Worm (Caenorhabditis elegans) whole organism, L2 larva: Measurements from ENCODE around the gene ver-1.
"Not testable (repeated sequence)": the region's sequence is repeated elsewhere in the genome, so short reads cannot be mapped to it uniquely, and the experiment has no call there.

Experiments
- C34F6.9 ChIP-seq: fragments of 150-350 bp; optimal IDR thresholded peaks from 2 replicates; lab custom pipeline; 2014; ENCODE audit warnings: missing biosample characterization, missing genetic modification characterization
- F13H6.1 ChIP-seq: sonication (generic microtip); optimal IDR thresholded peaks from 2 replicates; lab custom pipeline; 2016; ENCODE audit warnings: missing genetic modification characterization, missing compliant biosample characterization
- R02D3.7 ChIP-seq: fragments of 150-350 bp; optimal IDR thresholded peaks from 2 replicates; lab custom pipeline; 2014; ENCODE audit warnings: missing biosample characterization, missing genetic modification characterization
- alr-1 ChIP-seq: fragments of 150-350 bp; optimal IDR thresholded peaks from 2 replicates; lab custom pipeline; 2014; ENCODE audit warnings: missing biosample characterization, missing genetic modification characterization
- aly-2 ChIP-seq: fragments of 150-350 bp; optimal IDR thresholded peaks from 2 replicates; lab custom pipeline; 2014; ENCODE audit warnings: missing biosample characterization, missing genetic modification characterization
- ama-1 ChIP-seq: fragments of 150-350 bp; optimal IDR thresholded peaks from 2 replicates; lab custom pipeline; 2018; ENCODE audit warnings: inconsistent platforms
- ceh-16 ChIP-seq: fragments of 150-350 bp; optimal IDR thresholded peaks from 2 replicates; lab custom pipeline; 2014; ENCODE audit warnings: missing biosample characterization, missing genetic modification characterization
- crh-2 ChIP-seq: sonication (generic microtip); optimal IDR thresholded peaks from 2 replicates; lab custom pipeline; 2017; ENCODE audit warnings: missing biosample characterization, missing genetic modification characterization
- fos-1 ChIP-seq: fragments of 150-350 bp; optimal IDR thresholded peaks from 2 replicates; lab custom pipeline; 2014; ENCODE audit warnings: missing biosample characterization, missing genetic modification characterization
- gmeb-1 ChIP-seq: fragments of 150-350 bp; optimal IDR thresholded peaks from 2 replicates; lab custom pipeline; 2014; ENCODE audit warnings: missing biosample characterization, missing genetic modification characterization
- lin-11 ChIP-seq: fragments of 150-350 bp; sonication (generic microtip); optimal IDR thresholded peaks from 2 replicates; lab custom pipeline; 2014; ENCODE audit warnings: missing biosample characterization, missing genetic modification characterization, inconsistent platforms, mixed read lengths
- lin-13 ChIP-seq: fragments of 150-350 bp; optimal IDR thresholded peaks from 2 replicates; lab custom pipeline; 2014; ENCODE audit warnings: missing biosample characterization, missing genetic modification reagents, missing genetic modification characterization
- lin-39 ChIP-seq: fragments of 150-350 bp; optimal IDR thresholded peaks from 2 replicates; lab custom pipeline; 2014; ENCODE audit warnings: missing biosample characterization, missing genetic modification reagents, missing genetic modification characterization
- lsy-2 ChIP-seq, 2 experiments: fragments of 150-350 bp in 1 of 2; sonication (generic microtip) in 1 of 2; optimal IDR thresholded peaks; 2 replicates each; lab custom pipeline; 2014 to 2017; ENCODE audit warnings: missing biosample characterization in 2 of 2, missing genetic modification characterization in 2 of 2
- mab-5 ChIP-seq: fragments of 150-350 bp; optimal IDR thresholded peaks from 2 replicates; lab custom pipeline; 2014; ENCODE audit warnings: missing biosample characterization, missing genetic modification characterization
- mbf-1 ChIP-seq: sonication (generic microtip); optimal IDR thresholded peaks from 2 replicates; lab custom pipeline; 2017; ENCODE audit warnings: missing biosample characterization, missing genetic modification characterization
- mdl-1 ChIP-seq, 2 experiments: fragments of 150-350 bp in 1 of 2; sonication (generic microtip) in 1 of 2; optimal IDR thresholded peaks; 2 replicates each; lab custom pipeline; 2017; ENCODE audit warnings: missing biosample characterization in 2 of 2, missing genetic modification characterization in 2 of 2
- nhr-10 ChIP-seq: sonication (generic microtip); optimal IDR thresholded peaks from 2 replicates; lab custom pipeline; 2017; ENCODE audit warnings: missing biosample characterization, missing genetic modification characterization
- nhr-11 ChIP-seq: fragments of 150-350 bp; optimal IDR thresholded peaks from 2 replicates; lab custom pipeline; 2014; ENCODE audit warnings: missing biosample characterization, missing genetic modification characterization
- nhr-12 ChIP-seq: fragments of 150-350 bp; optimal IDR thresholded peaks from 2 replicates; lab custom pipeline; 2014; ENCODE audit warnings: missing biosample characterization, missing genetic modification characterization
- nhr-129 ChIP-seq: fragments of 150-350 bp; optimal IDR thresholded peaks from 2 replicates; lab custom pipeline; 2014; ENCODE audit warnings: missing biosample characterization, missing genetic modification characterization
- nhr-21 ChIP-seq: fragments of 150-350 bp; optimal IDR thresholded peaks from 2 replicates; lab custom pipeline; 2014; ENCODE audit warnings: missing biosample characterization, missing genetic modification characterization
- nhr-23 ChIP-seq: fragments of 150-350 bp; optimal IDR thresholded peaks from 2 replicates; lab custom pipeline; 2014; ENCODE audit warnings: missing biosample characterization, missing genetic modification reagents, missing genetic modification characterization
- nhr-25 ChIP-seq: fragments of 150-350 bp; sonication (generic microtip); optimal IDR thresholded peaks from 3 replicates; lab custom pipeline; 2014; ENCODE audit warnings: missing biosample characterization, missing genetic modification characterization
- nhr-6 ChIP-seq: fragments of 150-350 bp; optimal IDR thresholded peaks from 2 replicates; lab custom pipeline; 2014; ENCODE audit warnings: missing biosample characterization, missing genetic modification characterization
- nhr-77 ChIP-seq: fragments of 150-350 bp; optimal IDR thresholded peaks from 2 replicates; lab custom pipeline; 2014; ENCODE audit warnings: missing biosample characterization, missing genetic modification characterization
- peb-1 ChIP-seq: fragments of 150-350 bp; optimal IDR thresholded peaks from 2 replicates; lab custom pipeline; 2014; ENCODE audit warnings: missing biosample characterization, missing genetic modification characterization
- sem-4 ChIP-seq: fragments of 150-350 bp; optimal IDR thresholded peaks from 2 replicates; lab custom pipeline; 2014; ENCODE audit warnings: missing biosample characterization, missing genetic modification reagents, missing genetic modification characterization
- skn-1 ChIP-seq: sonication (generic microtip); optimal IDR thresholded peaks from 2 replicates; lab custom pipeline; 2017; ENCODE audit warnings: missing biosample characterization, missing genetic modification characterization
- sma-3 ChIP-seq: sonication (generic microtip); optimal IDR thresholded peaks from 2 replicates; lab custom pipeline; 2016; ENCODE audit warnings: missing genetic modification reagents, missing genetic modification characterization, missing compliant biosample characterization
- sma-9 ChIP-seq, 2 experiments: fragments of 150-350 bp in 1 of 2; sonication (generic microtip) in 1 of 2; optimal IDR thresholded peaks; 2 replicates each; lab custom pipeline; 2014 to 2016; ENCODE audit warnings: missing genetic modification characterization in 2 of 2, mild to moderate bottlenecking in 1 of 2, missing biosample characterization in 1 of 2, missing compliant biosample characterization in 1 of 2, missing genetic modification reagents in 1 of 2, moderate library complexity in 1 of 2
- snpc-4 ChIP-seq: fragments of 150-350 bp; optimal IDR thresholded peaks from 2 replicates; lab custom pipeline; 2014; ENCODE audit warnings: missing biosample characterization, missing genetic modification characterization
- unc-39 ChIP-seq: fragments of 150-350 bp; optimal IDR thresholded peaks from 2 replicates; lab custom pipeline; 2014; ENCODE audit warnings: missing biosample characterization, missing genetic modification characterization
- unc-55 ChIP-seq: fragments of 150-350 bp; sonication (generic microtip); optimal IDR thresholded peaks from 3 replicates; lab custom pipeline; 2014; ENCODE audit warnings: missing biosample characterization, missing genetic modification reagents, missing genetic modification characterization
- unc-62 ChIP-seq: fragments of 150-350 bp; optimal IDR thresholded peaks from 2 replicates; lab custom pipeline; 2014; ENCODE audit warnings: missing biosample characterization, missing genetic modification reagents, missing genetic modification characterization
- zag-1 ChIP-seq: fragments of 150-350 bp; optimal IDR thresholded peaks from 2 replicates; lab custom pipeline; 2014; ENCODE audit warnings: missing biosample characterization, missing genetic modification characterization
- ztf-1 ChIP-seq: fragments of 200-800 bp; sonication (Bioruptor generic); conservative IDR thresholded peaks from 2 replicates; pipeline ENCODE4 v1.3.6; 2022; ENCODE audit warnings: missing genetic modification characterization, missing compliant biosample characterization
- ztf-11 ChIP-seq: sonication (generic microtip); optimal IDR thresholded peaks from 2 replicates; lab custom pipeline; 2017; ENCODE audit warnings: missing biosample characterization, missing genetic modification characterization

ver-1 gene

DNA sequence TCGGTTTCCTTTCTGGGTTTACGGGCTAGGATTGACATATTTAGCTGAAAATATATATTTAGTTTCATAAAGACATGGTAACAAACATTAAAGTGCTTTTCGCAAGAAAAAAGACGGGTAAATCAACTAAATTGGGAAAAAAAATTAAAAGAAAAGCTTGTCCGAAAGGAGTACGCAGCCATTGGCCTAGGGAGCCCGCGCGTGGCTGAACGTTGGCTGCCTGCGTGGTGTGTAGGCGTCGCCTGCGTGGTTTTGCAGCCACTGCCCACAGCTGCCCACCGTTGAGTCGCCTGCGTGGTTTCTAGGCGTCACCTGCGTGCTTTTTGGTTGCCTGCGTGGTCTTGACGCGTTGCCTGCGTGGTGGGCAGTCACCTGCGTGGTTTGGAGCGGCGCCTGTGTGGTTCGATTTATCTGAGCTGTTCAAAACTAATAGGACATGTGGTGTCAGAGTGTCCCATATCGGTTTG is 34.6 kb upstream of the ver-1 start, which contains the start of gene C29F9.12:
TSS of gene C29F9.12 (minus strand) at position 51 of the 467 bp plus-strand sequence.
- not testable (repeated sequence) for TF ChIP-seq zag-1, nhr-6, lin-39 (tag; lab: Kevin White, UChicago)

DNA sequence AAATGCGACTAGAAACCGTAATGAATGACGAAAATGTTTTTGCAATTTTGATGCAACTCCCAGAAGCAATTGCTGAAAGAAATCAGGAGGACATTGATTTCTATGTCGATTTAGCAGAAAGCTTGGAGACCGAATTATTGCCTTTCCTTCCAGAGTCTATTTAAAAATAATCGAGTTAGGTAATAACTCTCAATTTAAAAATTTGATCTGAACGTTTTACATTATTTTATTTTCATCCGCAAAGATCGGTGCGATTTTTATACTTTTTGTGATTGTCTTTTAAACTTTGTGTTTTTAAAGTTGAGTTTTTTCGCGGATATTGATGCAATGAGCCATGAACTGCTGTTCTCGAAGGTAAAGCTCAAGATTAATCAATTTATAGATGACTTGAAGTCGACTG is 32.1 kb upstream of the ver-1 start, which contains the start of gene pals-23:
TSS of gene pals-23 (plus strand) at position 301 of the 400 bp plus-strand sequence.
- TF ChIP-seq sma-9 (GFP tag; optimal IDR thresholded peaks at IDR 0.05; lab: Kevin White, UChicago) (no peak), sma-9 (tag; optimal IDR thresholded peaks at IDR 0.05; lab: Kevin White, UChicago) (no peak), mab-5 (tag; lab: Kevin White, UChicago) (no peak), ztf-1 (GFP tag; lab: Robert Waterston, UW) (no peak), snpc-4 (no peak), ceh-16 (tag; lab: Kevin White, UChicago) (no peak), lin-39 (tag; lab: Kevin White, UChicago) (no peak), F13H6.1 (tag; lab: Kevin White, UChicago) (no peak), ama-1 (lab: Kevin White, UChicago) (no peak)

DNA sequence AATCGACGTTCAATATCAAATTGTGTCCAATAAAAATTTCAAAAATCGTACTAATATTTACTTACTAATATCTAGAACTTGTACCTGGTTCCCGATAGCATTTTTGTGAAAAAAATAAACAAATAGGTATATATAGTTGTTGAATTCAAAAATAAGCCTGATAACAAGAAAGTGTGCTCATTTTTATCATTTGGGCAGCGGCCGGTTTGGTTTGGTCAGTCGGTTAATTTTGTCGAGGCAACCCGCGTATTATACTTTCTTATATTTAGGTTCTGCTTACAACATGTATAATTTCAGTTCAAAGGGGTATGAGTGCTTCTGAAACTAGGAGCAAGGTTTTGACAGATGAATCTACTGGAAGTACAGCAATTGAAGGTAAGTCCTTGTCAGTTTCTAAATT is 26.0 kb upstream of the ver-1 start, which contains the start of the genes nhr-280 and C29F9.2:
TSS of gene nhr-280 (minus strand) at position 101 of the 400 bp plus-strand sequence.
TSS of gene C29F9.2 (plus strand) at position 298 of the 400 bp plus-strand sequence.
- TF ChIP-seq ceh-16 (tag; lab: Kevin White, UChicago): no peak
- no peak for TF ChIP-seq lin-13 (GFP tag; lab: Kevin White, UChicago)
- TF ChIP-seq aly-2 (tag; lab: Kevin White, UChicago): no peak
- TF ChIP-seq nhr-6 (tag; lab: Kevin White, UChicago): no peak

DNA sequence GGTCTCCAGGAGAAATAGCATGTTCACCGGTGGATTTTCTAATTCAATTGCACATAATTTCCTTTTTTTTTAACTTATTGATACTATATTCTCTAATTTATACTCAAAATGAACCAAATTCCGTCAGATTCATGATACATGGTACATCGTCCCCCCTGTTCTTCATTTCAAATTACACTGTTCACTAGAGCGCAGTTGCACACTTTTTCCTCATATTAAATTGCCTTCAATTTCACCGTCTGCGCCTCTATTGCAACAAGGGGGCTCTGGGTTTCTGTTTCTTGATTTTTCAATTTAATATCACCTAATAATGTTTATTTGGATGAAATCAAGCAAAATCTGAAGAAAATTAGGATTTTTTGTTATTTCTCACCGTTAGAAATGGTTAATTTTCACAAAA is 25.0 kb upstream of the ver-1 start:
- TF ChIP-seq snpc-4 (no peak), mbf-1 (tag; lab: Kevin White, UChicago) (no peak), mdl-1 (tag; optimal IDR thresholded peaks at IDR 0.05; lab: Kevin White, UChicago) (no peak), nhr-77 (no peak), fos-1 (peak; percentile 54), sem-4 (tag; lab: Kevin White, UChicago) (no peak), lsy-2 (tag; optimal IDR thresholded peaks at IDR 0.05; lab: Kevin White, UChicago) (peak in 1 of 2 experiments; percentile 75), nhr-10 (no peak), lin-13 (GFP tag; lab: Kevin White, UChicago) (no peak), lin-11 (tag; lab: Kevin White, UChicago) (no peak), nhr-6 (tag; lab: Kevin White, UChicago) (peak; percentile 31), nhr-11 (tag; lab: Kevin White, UChicago) (no peak), sma-3 (GFP tag; lab: Kevin White, UChicago) (no peak), gmeb-1 (tag; lab: Kevin White, UChicago) (peak; percentile 46), nhr-129 (tag; lab: Kevin White, UChicago) (peak; percentile 79), zag-1 (tag; lab: Kevin White, UChicago) (peak; percentile 19), lin-39 (tag; lab: Kevin White, UChicago) (no peak), skn-1 (no peak), sma-9 (GFP tag; optimal IDR thresholded peaks at IDR 0.05; lab: Kevin White, UChicago) (no peak), sma-9 (tag; optimal IDR thresholded peaks at IDR 0.05; lab: Kevin White, UChicago) (no peak), unc-55 (GFP tag; lab: Kevin White, UChicago) (peak; percentile 84), C34F6.9 (tag; lab: Kevin White, UChicago) (peak; percentile 83), aly-2 (tag; lab: Kevin White, UChicago) (no peak), nhr-21 (tag; lab: Kevin White, UChicago) (peak; percentile 16), nhr-12 (tag; lab: Kevin White, UChicago) (no peak), ztf-11 (tag; lab: Kevin White, UChicago) (no peak), ztf-1 (GFP tag; lab: Robert Waterston, UW) (no peak), nhr-23 (tag; lab: Kevin White, UChicago) (no peak), R02D3.7 (tag; lab: Kevin White, UChicago) (no peak), peb-1 (tag; lab: Kevin White, UChicago) (no peak), unc-62 (no peak), F13H6.1 (tag; lab: Kevin White, UChicago) (peak; percentile 22), alr-1 (tag; lab: Kevin White, UChicago) (no peak), crh-2 (tag; lab: Kevin White, UChicago) (peak; percentile 60), unc-39 (no peak), nhr-25 (tag; lab: Kevin White, UChicago) (no peak)
